Worm (Caenorhabditis elegans) whole organism, mixed stage, embryonic: ENCODE measurements around the gene Y75B12B.1.

ENCODE experiments used
- M03D4.4 ChIP-seq: sonication (generic microtip); optimal IDR thresholded peaks from 2 replicates; lab custom pipeline; 2017; ENCODE audit warnings: mild to moderate bottlenecking, missing genetic modification characterization, missing compliant biosample characterization
- bed-3 ChIP-seq: fragments of 200-800 bp; sonication (Bioruptor generic); optimal IDR thresholded peaks from 3 replicates; lab custom pipeline; 2018; ENCODE audit warnings: mild to moderate bottlenecking, missing genetic modification characterization, moderate library complexity, missing compliant biosample characterization
- blmp-1 ChIP-seq: fragments of 150-350 bp; optimal IDR thresholded peaks from 2 replicates; lab custom pipeline; 2014; ENCODE audit warnings: missing biosample characterization, missing genetic modification characterization
- ceh-43 ChIP-seq: fragments of 200-800 bp; sonication (Bioruptor generic); optimal IDR thresholded peaks from 2 replicates; lab custom pipeline; 2018; ENCODE audit warnings: mild to moderate bottlenecking, missing genetic modification characterization, moderate library complexity, missing compliant biosample characterization
- ceh-83 ChIP-seq: fragments of 200-800 bp; sonication (Bioruptor generic); optimal IDR thresholded peaks from 2 replicates; lab custom pipeline; 2018; ENCODE audit warnings: mild to moderate bottlenecking, missing genetic modification characterization, missing compliant biosample characterization
- ces-1 ChIP-seq: fragments of 150-350 bp; optimal IDR thresholded peaks from 2 replicates; lab custom pipeline; 2014; ENCODE audit warnings: missing biosample characterization, missing genetic modification reagents, missing genetic modification characterization
- cnd-1 ChIP-seq: fragments of 200-800 bp; sonication (Bioruptor generic); optimal IDR thresholded peaks from 2 replicates; lab custom pipeline; 2018; ENCODE audit warnings: mild to moderate bottlenecking, missing genetic modification characterization, missing compliant biosample characterization
- drap-1 ChIP-seq: fragments of 200-800 bp; sonication (Bioruptor generic); optimal IDR thresholded peaks from 3 replicates; lab custom pipeline; 2018; ENCODE audit warnings: mild to moderate bottlenecking, missing genetic modification characterization, missing compliant biosample characterization
- elt-1 ChIP-seq: sonication (generic microtip); optimal IDR thresholded peaks from 2 replicates; lab custom pipeline; 2017; ENCODE audit warnings: missing genetic modification characterization, mild to moderate bottlenecking, missing compliant biosample characterization, antibody characterized with exemption, moderate library complexity, borderline replicate concordance; ENCODE audit not compliant: insufficient read depth
- elt-3 ChIP-seq: fragments of 150-350 bp; optimal IDR thresholded peaks from 2 replicates; lab custom pipeline; 2014; ENCODE audit warnings: missing biosample characterization, missing genetic modification characterization
- flh-1 ChIP-seq: fragments of 200-800 bp; sonication (Bioruptor generic); optimal IDR thresholded peaks from 2 replicates; lab custom pipeline; 2018; ENCODE audit warnings: mild to moderate bottlenecking, missing genetic modification characterization, moderate library complexity, missing compliant biosample characterization
- hlh-1 ChIP-seq: fragments of 150-350 bp; optimal IDR thresholded peaks from 2 replicates; lab custom pipeline; 2014; ENCODE audit warnings: missing biosample characterization, missing genetic modification reagents, missing genetic modification characterization
- lin-13 ChIP-seq: fragments of 150-350 bp; optimal IDR thresholded peaks from 2 replicates; lab custom pipeline; 2014; ENCODE audit warnings: missing biosample characterization, missing genetic modification characterization
- lin-32 ChIP-seq: fragments of 200-800 bp; sonication (Bioruptor generic); optimal IDR thresholded peaks from 2 replicates; lab custom pipeline; 2018; ENCODE audit warnings: mild to moderate bottlenecking, missing genetic modification characterization, missing compliant biosample characterization
- lsy-2 ChIP-seq: fragments of 150-350 bp; optimal IDR thresholded peaks from 2 replicates; lab custom pipeline; 2014; ENCODE audit warnings: missing biosample characterization, missing genetic modification characterization
- mab-5 ChIP-seq: fragments of 150-350 bp; optimal IDR thresholded peaks from 2 replicates; lab custom pipeline; 2014; ENCODE audit warnings: missing biosample characterization, missing genetic modification characterization
- mep-1 ChIP-seq: fragments of 150-350 bp; optimal IDR thresholded peaks from 2 replicates; lab custom pipeline; 2017; ENCODE audit warnings: missing biosample characterization, missing genetic modification reagents, missing genetic modification characterization, inconsistent platforms
- mls-2 ChIP-seq: sonication (generic microtip); optimal IDR thresholded peaks from 2 replicates; lab custom pipeline; 2016; ENCODE audit warnings: mild to moderate bottlenecking, missing genetic modification characterization, moderate library complexity, missing compliant biosample characterization
- nhr-2 ChIP-seq: fragments of 150-350 bp; optimal IDR thresholded peaks from 2 replicates; lab custom pipeline; 2014; ENCODE audit warnings: missing biosample characterization, missing genetic modification characterization
- nhr-237 ChIP-seq: fragments of 150-350 bp; optimal IDR thresholded peaks from 2 replicates; lab custom pipeline; 2014; ENCODE audit warnings: missing biosample characterization, missing genetic modification characterization
- nhr-28 ChIP-seq: fragments of 150-350 bp; optimal IDR thresholded peaks from 2 replicates; lab custom pipeline; 2014; ENCODE audit warnings: missing biosample characterization, missing genetic modification characterization
- nhr-76 ChIP-seq: sonication (generic microtip); optimal IDR thresholded peaks from 2 replicates; lab custom pipeline; 2017; ENCODE audit warnings: missing biosample characterization, missing genetic modification characterization
- pha-4 ChIP-seq: fragments of 150-350 bp; optimal IDR thresholded peaks from 2 replicates; lab custom pipeline; 2018; ENCODE audit warnings: missing biosample characterization, missing genetic modification reagents, missing genetic modification characterization
- sem-2 ChIP-seq: fragments of 200-800 bp; sonication (Bioruptor generic); optimal IDR thresholded peaks from 2 replicates; lab custom pipeline; 2018; ENCODE audit warnings: mild to moderate bottlenecking, missing genetic modification characterization, missing compliant biosample characterization
- snpc-4 ChIP-seq: fragments of 150-350 bp; optimal IDR thresholded peaks from 2 replicates; lab custom pipeline; 2014; ENCODE audit warnings: missing biosample characterization, missing genetic modification characterization
- sptf-1 ChIP-seq: sonication (generic microtip); optimal IDR thresholded peaks from 2 replicates; lab custom pipeline; 2017; ENCODE audit warnings: mild to moderate bottlenecking, missing genetic modification characterization, moderate library complexity, missing compliant biosample characterization
- tbx-8 ChIP-seq: fragments of 200-800 bp; sonication (Bioruptor generic); optimal IDR thresholded peaks from 2 replicates; lab custom pipeline; 2018; ENCODE audit warnings: mild to moderate bottlenecking, missing genetic modification characterization, moderate library complexity, missing compliant biosample characterization
- unc-120 ChIP-seq: sonication (generic microtip); optimal IDR thresholded peaks from 2 replicates; lab custom pipeline; 2017; ENCODE audit warnings: missing genetic modification characterization, missing compliant biosample characterization; ENCODE audit not compliant: poor library complexity, severe bottlenecking
- unc-39 ChIP-seq: fragments of 150-350 bp; optimal IDR thresholded peaks from 2 replicates; lab custom pipeline; 2014; ENCODE audit warnings: missing biosample characterization, missing genetic modification characterization
- zip-8 ChIP-seq: fragments of 150-350 bp; optimal IDR thresholded peaks from 2 replicates; lab custom pipeline; 2014; ENCODE audit warnings: missing biosample characterization, missing genetic modification characterization

The Y75B12B.1 gene

ce11 chrV:15150176-15150575, 34.3 kb upstream of the Y75B12B.1 start:
- TF ChIP-seq sptf-1 (tag; lab: Kevin White, UChicago), result no peak
- no peak for TF ChIP-seq ceh-43 (GFP tag; lab: Kevin White, UChicago)
- TF ChIP-seq mls-2 (tag; lab: Kevin White, UChicago), result no peak
- no peak for TF ChIP-seq lsy-2
- TF ChIP-seq unc-39 (tag; lab: Kevin White, UChicago), result no peak
- no peak for TF ChIP-seq ces-1 (GFP tag; lab: Kevin White, UChicago)
- no peak for TF ChIP-seq pha-4 (tag; lab: Kevin White, UChicago)
- no peak for TF ChIP-seq nhr-237 (tag; lab: Kevin White, UChicago)
- no peak for TF ChIP-seq zip-8 (tag; lab: Kevin White, UChicago)
- no peak for TF ChIP-seq lin-13 (tag; lab: Kevin White, UChicago)
- no peak for TF ChIP-seq bed-3 (GFP tag; lab: Kevin White, UChicago)
- no peak for TF ChIP-seq blmp-1
- TF ChIP-seq elt-3 (tag; lab: Kevin White, UChicago), result no peak

DNA sequence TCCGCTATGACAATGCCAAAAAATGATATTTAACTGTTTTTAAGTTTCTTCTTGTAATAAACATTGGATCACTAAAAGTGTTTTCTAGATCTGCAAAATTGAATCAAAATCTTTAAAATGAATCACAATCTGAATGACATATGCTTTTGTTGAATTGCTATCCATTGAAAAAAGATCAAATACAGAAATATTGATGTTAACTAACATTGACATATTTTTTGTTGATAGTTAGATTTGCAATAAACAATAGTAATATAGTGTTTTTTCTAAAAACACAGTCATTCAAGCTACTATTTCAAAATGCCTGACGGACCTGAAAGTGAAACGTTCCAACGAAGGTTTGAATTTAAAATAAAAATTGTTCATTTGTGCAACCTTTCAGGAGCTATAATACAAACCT, 33.8 kb upstream of the Y75B12B.1 start, which contains the start of gene T09F5.2:
Gene T09F5.2 (plus strand): TSS at position 301 of the 400 bp plus-strand sequence.
- TF ChIP-seq mab-5 (no peak), nhr-2 (tag; lab: Kevin White, UChicago) (no peak), cnd-1 (tag; lab: Kevin White, UChicago) (no peak), ceh-83 (GFP tag; lab: Kevin White, UChicago) (no peak), elt-3 (tag; lab: Kevin White, UChicago) (no peak), lin-32 (GFP tag; lab: Kevin White, UChicago) (no peak), unc-39 (tag; lab: Kevin White, UChicago) (no peak), lin-13 (tag; lab: Kevin White, UChicago) (no peak), bed-3 (GFP tag; lab: Kevin White, UChicago) (no peak), drap-1 (GFP tag; lab: Kevin White, UChicago) (no peak), mep-1 (tag; lab: Kevin White, UChicago) (no peak), nhr-76 (tag; lab: Kevin White, UChicago) (no peak), zip-8 (tag; lab: Kevin White, UChicago) (no peak), tbx-8 (GFP tag; lab: Kevin White, UChicago) (no peak), elt-1 (tag; lab: Kevin White, UChicago) (no peak), pha-4 (tag; lab: Kevin White, UChicago) (no peak), unc-120 (tag; lab: Kevin White, UChicago) (no peak), nhr-237 (tag; lab: Kevin White, UChicago) (no peak), lsy-2 (no peak), ces-1 (GFP tag; lab: Kevin White, UChicago) (no peak)

ce11 chrV:15152010-15152409, 32.5 kb upstream of the Y75B12B.1 start:
- TF ChIP-seq snpc-4 (tag; lab: Kevin White, UChicago) (no peak), lsy-2 (no peak), elt-3 (tag; lab: Kevin White, UChicago) (no peak), ces-1 (GFP tag; lab: Kevin White, UChicago) (no peak), nhr-28 (tag; lab: Kevin White, UChicago) (no peak)

DNA sequence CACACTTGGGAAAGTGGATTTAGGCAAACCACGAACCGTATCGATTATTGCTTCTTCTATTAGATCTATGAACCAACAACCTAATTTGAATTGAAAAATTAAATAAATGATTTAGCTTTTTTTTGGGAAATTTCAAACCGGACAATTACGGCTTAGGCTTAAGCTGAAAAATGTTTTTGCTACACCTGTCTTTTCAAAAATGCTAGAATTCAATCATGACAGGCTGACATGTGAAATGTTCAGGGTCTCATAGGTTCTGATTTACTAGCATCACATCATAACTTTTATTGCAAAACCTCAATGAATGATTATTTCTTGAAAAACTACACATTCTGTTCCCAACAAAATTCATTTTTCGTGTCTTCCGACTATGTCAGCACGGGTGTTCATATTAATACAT, 31.2 kb upstream of the Y75B12B.1 start, which contains the start of gene srh-55:
Gene srh-55 (plus strand): TSS at position 301 of the 400 bp plus-strand sequence.
- no peak for TF ChIP-seq cnd-1 (tag; lab: Kevin White, UChicago)
- TF ChIP-seq sptf-1 (tag; lab: Kevin White, UChicago), result no peak
- TF ChIP-seq mab-5, result no peak
- TF ChIP-seq flh-1 (GFP tag; lab: Kevin White, UChicago), result no peak
- no peak for TF ChIP-seq unc-120 (tag; lab: Kevin White, UChicago)
- no peak for TF ChIP-seq lin-32 (GFP tag; lab: Kevin White, UChicago)

DNA sequence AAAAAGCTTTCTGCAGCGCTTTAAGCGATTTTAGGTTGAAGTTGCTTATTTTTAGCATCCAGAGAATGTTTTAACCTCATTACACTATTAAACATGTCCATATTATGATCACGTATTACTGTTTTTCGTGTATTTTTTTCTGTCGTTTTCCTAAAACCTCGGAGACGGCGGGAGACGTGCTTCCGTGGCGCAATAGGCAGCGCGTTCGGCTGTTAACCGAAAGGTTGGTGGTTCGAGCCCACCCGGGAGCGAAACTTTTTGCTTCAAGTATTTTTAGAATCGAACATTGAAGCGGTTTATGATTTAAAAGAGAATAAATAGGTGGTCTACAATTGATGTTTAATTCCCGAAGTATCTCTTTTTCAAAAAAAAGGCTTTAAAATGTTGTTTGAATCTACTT, 28.0 kb upstream of the Y75B12B.1 start:
- TF ChIP-seq tbx-8 (GFP tag; lab: Kevin White, UChicago) (no peak), ceh-83 (GFP tag; lab: Kevin White, UChicago) (no peak), mls-2 (tag; lab: Kevin White, UChicago) (no peak), nhr-28 (tag; lab: Kevin White, UChicago) (no peak), sptf-1 (tag; lab: Kevin White, UChicago) (no peak), snpc-4 (tag; lab: Kevin White, UChicago) (no peak), flh-1 (GFP tag; lab: Kevin White, UChicago) (no peak), ces-1 (GFP tag; lab: Kevin White, UChicago) (no peak), blmp-1 (no peak), elt-1 (tag; lab: Kevin White, UChicago) (no peak), sem-2 (GFP tag; lab: Kevin White, UChicago) (no peak), cnd-1 (tag; lab: Kevin White, UChicago) (no peak), nhr-2 (tag; lab: Kevin White, UChicago) (no peak), hlh-1 (tag; lab: Kevin White, UChicago) (no peak), elt-3 (tag; lab: Kevin White, UChicago) (no peak), M03D4.4 (tag; lab: Kevin White, UChicago) (no peak)
